Worm (Caenorhabditis elegans) whole organism, dauer: Measurements from ENCODE around the gene acn-1.

Source experiments
- unc-62 ChIP-seq: sonication (generic microtip); optimal IDR thresholded peaks from 2 replicates; lab custom pipeline; 2017; ENCODE audit warnings: missing biosample characterization, missing genetic modification reagents, missing genetic modification characterization

Gene acn-1

ce11 chrX:5116816-5117459 lies 20.1 kb upstream of the acn-1 start, which contains the start of gene apl-1:
apl-1 (minus strand) TSS chrX:5116866.
- no peak for TF ChIP-seq unc-62

ce11 chrX:5116180-5116579 lies 19.3 kb upstream of the acn-1 start:
- no peak for TF ChIP-seq unc-62

- TF ChIP-seq unc-62: no peak
Observed at ce11 chrX:5115511-5115910, 18.6 kb upstream of the acn-1 start.

ce11 chrX:5111894-5112293 lies 15.0 kb upstream of the acn-1 start:
- no peak for TF ChIP-seq unc-62

ce11 chrX:5109130-5109529 lies 12.3 kb upstream of the acn-1 start, which contains the start of gene C42D8.1:
C42D8.1 (plus strand) TSS chrX:5109506.
- TF ChIP-seq unc-62: no peak

- no peak for TF ChIP-seq unc-62
Observed at ce11 chrX:5106942-5107341, 10.1 kb upstream of the acn-1 start, which contains the start of gene C42D8.9. C42D8.9 (minus strand) TSS chrX:5107042.

ce11 chrX:5106187-5106694 lies 9.4 kb upstream of the acn-1 start:
- TF ChIP-seq unc-62: no peak

- no peak for TF ChIP-seq unc-62
Observed at ce11 chrX:5105703-5106102, 8.8 kb upstream of the acn-1 start.

- no peak for TF ChIP-seq unc-62
Observed at ce11 chrX:5103422-5103821, 6.6 kb upstream of the acn-1 start.

- no peak for TF ChIP-seq unc-62
Observed at ce11 chrX:5102338-5102737, 5.5 kb upstream of the acn-1 start.

- no peak for TF ChIP-seq unc-62
Observed at ce11 chrX:5100738-5101379, 4.0 kb upstream of the acn-1 start, which contains the start of gene vit-2. vit-2 (plus strand) TSS chrX:5101042.

- no peak for TF ChIP-seq unc-62
Observed at ce11 chrX:5098935-5099334, 2.1 kb upstream of the acn-1 start.

ce11 chrX:5093997-5094396 lies 2.9 kb downstream of the acn-1 start:
- TF ChIP-seq unc-62: no peak

- TF ChIP-seq unc-62: no peak
Observed at ce11 chrX:5087366-5087891, 9.4 kb downstream of the acn-1 start, which contains the start of gene pnk-4. pnk-4 (plus strand) TSS chrX:5087841.

- TF ChIP-seq unc-62: no peak
Observed at ce11 chrX:5086212-5086611, 10.7 kb downstream of the acn-1 start.

- TF ChIP-seq unc-62: no peak
Observed at ce11 chrX:5085465-5085864, 11.4 kb downstream of the acn-1 start.

- TF ChIP-seq unc-62: no peak
Observed at ce11 chrX:5084495-5084894, 12.4 kb downstream of the acn-1 start, which contains the start of gene ets-5. ets-5 (minus strand) TSS chrX:5084526.

- TF ChIP-seq unc-62: no peak
Observed at ce11 chrX:5084080-5084479, 12.8 kb downstream of the acn-1 start.
